Worm (Caenorhabditis elegans): ENCODE results near the gene F10E9.4.

F10E9.4 gene

DNA sequence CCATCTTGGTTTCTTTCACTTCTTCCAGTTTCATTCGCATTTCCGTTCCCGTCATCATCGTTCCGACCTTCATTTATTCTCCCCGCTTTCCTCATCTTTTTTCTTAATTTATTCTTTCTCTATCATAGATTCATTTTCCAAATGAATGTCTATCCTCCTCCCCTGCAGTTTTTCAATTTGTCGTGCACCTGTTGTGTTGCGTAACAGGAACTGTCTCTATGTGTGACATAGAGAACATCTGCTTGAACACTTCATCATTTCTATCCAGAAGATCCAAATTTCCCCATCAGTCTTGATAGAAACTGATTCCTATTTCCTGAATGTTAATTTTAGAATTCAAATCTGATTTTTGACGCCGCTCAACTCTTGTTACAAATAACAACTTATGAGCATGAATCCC lies 24.8 kb upstream of the F10E9.4 start:
- TF ChIP-seq mdt-29 (GFP tag; IDR thresholded peaks at IDR 0.05) (no peak), hmg-1.1 (GFP tag; IDR thresholded peaks at IDR 0.05) (no peak), nhr-76 (tag; optimal IDR thresholded peaks at IDR 0.05) (no peak), nhr-10 (tag; optimal IDR thresholded peaks at IDR 0.05) (no peak), Y75B8A.6 (GFP tag; IDR thresholded peaks at IDR 0.05) (no peak), duxl-1 (tag; optimal IDR thresholded peaks at IDR 0.05; ENCODE audit: poor library complexity) (no peak), php-3 (GFP tag; IDR thresholded peaks at IDR 0.05) (no peak), ztf-7 (tag; optimal IDR thresholded peaks at IDR 0.05) (no peak)

DNA sequence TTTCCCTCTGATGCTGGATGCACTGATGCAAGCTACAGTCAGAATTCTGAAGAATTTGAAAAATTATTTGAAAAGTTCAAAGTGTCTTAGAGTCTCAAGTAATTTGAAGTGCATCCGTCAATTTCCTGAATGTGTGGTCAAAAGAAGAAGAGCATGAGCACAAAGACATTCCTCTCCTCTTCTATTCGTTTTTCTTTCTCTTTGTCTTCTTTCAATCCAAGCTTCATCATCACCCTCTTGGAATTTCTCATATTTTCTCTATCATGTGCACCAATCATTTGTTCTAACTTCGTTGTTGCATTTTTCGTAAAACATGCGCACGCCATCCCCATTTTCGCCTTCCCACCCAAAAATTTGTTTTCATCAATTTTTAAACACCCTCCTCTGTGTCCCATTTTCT lies 22.3 kb upstream of the F10E9.4 start:
- TF ChIP-seq F49E8.2 (tag; optimal IDR thresholded peaks at IDR 0.05; ENCODE audit: borderline replicate concordance) (no peak), fkh-10 (GFP tag; optimal IDR thresholded peaks at IDR 0.05) (peak; percentile 54)

DNA sequence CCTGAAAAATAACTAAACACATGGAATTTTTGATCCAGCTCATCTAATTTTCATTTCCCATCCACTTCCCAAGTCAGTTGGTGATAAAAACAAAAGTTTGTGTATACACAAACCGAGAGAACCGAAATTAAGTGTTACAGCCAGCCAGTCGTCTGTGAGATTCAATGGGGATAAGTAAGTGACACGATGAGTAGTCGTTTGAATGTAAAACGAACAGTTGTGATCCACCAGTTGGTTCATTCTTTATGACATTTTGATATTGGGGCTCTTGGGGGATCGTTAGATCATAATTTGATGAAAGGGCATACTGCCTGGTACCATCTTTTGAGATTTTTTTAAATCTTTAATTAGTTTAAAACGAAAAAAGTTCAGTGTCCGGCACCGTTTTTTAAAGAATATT lies 21.5 kb upstream of the F10E9.4 start:
- no peak for TF ChIP-seq nhr-25 (tag; optimal IDR thresholded peaks at IDR 0.05; ENCODE audit: borderline replicate concordance, insufficient read depth)
- no peak for TF ChIP-seq zag-1 (tag; optimal IDR thresholded peaks at IDR 0.05)
- no peak for TF ChIP-seq F44E2.7 (GFP tag; IDR thresholded peaks at IDR 0.05)
- no peak for TF ChIP-seq lin-38 (GFP tag; IDR thresholded peaks at IDR 0.05)
- no peak for TF ChIP-seq cey-2 (tag; optimal IDR thresholded peaks at IDR 0.05; ENCODE audit: borderline replicate concordance, insufficient read depth)
- no peak for TF ChIP-seq zfp-2 (tag; optimal IDR thresholded peaks at IDR 0.05)
- TF ChIP-seq lin-13 (GFP tag; optimal IDR thresholded peaks at IDR 0.05), result no peak
- TF ChIP-seq tra-1 (GFP tag; IDR thresholded peaks at IDR 0.05), result no peak
- TF ChIP-seq php-3 (GFP tag; IDR thresholded peaks at IDR 0.05), result no peak

DNA sequence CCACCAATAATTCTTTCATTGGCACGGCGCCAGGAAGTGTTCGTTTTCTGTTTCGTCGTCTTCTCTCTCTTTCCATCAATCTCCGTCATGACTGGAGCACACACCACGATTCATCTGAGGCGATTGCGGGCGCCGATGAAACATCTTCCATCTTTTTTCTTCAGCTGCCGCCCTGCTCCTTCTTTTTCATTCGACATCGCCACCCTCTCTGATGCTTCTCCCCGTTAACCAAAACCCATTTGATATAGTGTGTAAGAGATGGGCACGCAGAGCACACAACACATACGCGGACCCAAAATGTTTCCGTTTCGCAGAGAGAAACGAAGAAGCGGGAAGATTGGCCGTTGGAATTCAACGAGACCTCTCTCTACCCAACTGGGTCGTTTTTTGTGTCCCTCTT lies 20.8 kb upstream of the F10E9.4 start:
- TF ChIP-seq lir-3 (tag; optimal IDR thresholded peaks at IDR 0.05) (no peak), ces-1 (GFP tag; optimal IDR thresholded peaks at IDR 0.05) (no peak), T26A8.4 (GFP tag; IDR thresholded peaks at IDR 0.05) (no peak), hmg-1.1 (GFP tag; IDR thresholded peaks at IDR 0.05) (peak; percentile 26; the same call in 1 of the 2 replicates), hlh-11 (tag; optimal IDR thresholded peaks at IDR 0.05) (peak; percentile 57), mep-1 (tag; optimal IDR thresholded peaks at IDR 0.05) (peak; percentile 9), saeg-2 (GFP tag; IDR thresholded peaks at IDR 0.05) (no peak), unc-62 (GFP tag; optimal IDR thresholded peaks at IDR 0.05 in 1 of 2) (peak in 1 of 2 experiments; percentile 86), unc-62 (tag; optimal IDR thresholded peaks at IDR 0.05) (no peak), daf-8 (GFP tag; IDR thresholded peaks at IDR 0.05) (no peak), F44E2.7 (GFP tag; IDR thresholded peaks at IDR 0.05) (no peak), zfp-2 (tag; optimal IDR thresholded peaks at IDR 0.05) (no peak), unc-130 (GFP tag; optimal IDR thresholded peaks at IDR 0.05) (no peak), Y5F2A.4 (GFP tag; optimal IDR thresholded peaks at IDR 0.05) (no peak), Y75B8A.6 (GFP tag; IDR thresholded peaks at IDR 0.05) (no peak), ceh-44 (GFP tag; IDR thresholded peaks at IDR 0.05) (no peak), nhr-11 (tag; optimal IDR thresholded peaks at IDR 0.05) (peak; percentile 3), ceh-20 (GFP tag; IDR thresholded peaks at IDR 0.05) (peak; percentile 55; the same call in 1 of the 2 replicates), spr-3 (GFP tag; optimal IDR thresholded peaks at IDR 0.05) (no peak), Y105C5A.15 (GFP tag; IDR thresholded peaks at IDR 0.05) (no peak), F37D6.2 (tag; optimal IDR thresholded peaks at IDR 0.05) (peak; percentile 10), hlh-30 (tag; optimal IDR thresholded peaks at IDR 0.05; ENCODE audit: insufficient read depth) (peak; percentile 3), madf-5 (GFP tag; IDR thresholded peaks at IDR 0.05) (no peak), mes-2 (tag; optimal IDR thresholded peaks at IDR 0.05; ENCODE audit: poor library complexity, severe bottlenecking) (peak; percentile 37), dve-1 (tag; optimal IDR thresholded peaks at IDR 0.05; ENCODE audit: insufficient read depth) (no peak), ceh-32 (tag; optimal IDR thresholded peaks at IDR 0.05; ENCODE audit: poor library complexity) (no peak), aha-1 (tag) (peak; percentile 94), nhr-76 (tag; optimal IDR thresholded peaks at IDR 0.05) (no peak), cey-2 (tag; optimal IDR thresholded peaks at IDR 0.05; ENCODE audit: borderline replicate concordance, insufficient read depth) (no peak), dmd-8 (GFP tag; IDR thresholded peaks at IDR 0.05) (no peak)

Measured in whole organism, L4 larva.